Worm (Caenorhabditis elegans) whole organism, L1 larva: ENCODE results near the gene K04C2.7.

Experiments used
- Y116A8C.19 ChIP-seq: sonication (generic microtip); optimal IDR thresholded peaks from 2 replicates; lab custom pipeline; 2016; ENCODE audit warnings: missing compliant biosample characterization, missing genetic modification characterization, borderline replicate concordance
- aha-1 ChIP-seq: fragments of 150-350 bp; optimal IDR thresholded peaks from 2 replicates; lab custom pipeline; 2014; ENCODE audit warnings: missing biosample characterization, missing genetic modification characterization
- alr-1 ChIP-seq: fragments of 200-800 bp; sonication (Bioruptor generic); optimal IDR thresholded peaks from 2 replicates; lab custom pipeline; 2018; ENCODE audit warnings: borderline replicate concordance, mild to moderate bottlenecking, missing genetic modification characterization, missing compliant biosample characterization
- ama-1 ChIP-seq: fragments of 150-350 bp; optimal IDR thresholded peaks from 2 replicates; lab custom pipeline; 2014
- blmp-1 ChIP-seq: fragments of 150-350 bp; optimal IDR thresholded peaks from 2 replicates; lab custom pipeline; 2014; ENCODE audit warnings: missing biosample characterization, missing genetic modification characterization
- ceh-63 ChIP-seq: fragments of 200-800 bp; sonication (Bioruptor generic); optimal IDR thresholded peaks from 2 replicates; lab custom pipeline; 2018; ENCODE audit warnings: mild to moderate bottlenecking, missing genetic modification characterization, missing compliant biosample characterization
- ceh-8 ChIP-seq: fragments of 200-800 bp; sonication (Bioruptor generic); optimal IDR thresholded peaks from 2 replicates; lab custom pipeline; 2018; ENCODE audit warnings: mild to moderate bottlenecking, missing genetic modification characterization, moderate library complexity, missing compliant biosample characterization
- ceh-88 ChIP-seq: fragments of 200-800 bp; sonication (Bioruptor generic); IDR thresholded peaks from 2 replicates; pipeline ENCODE4 v1.3.6; 2022; ENCODE audit warnings: missing genetic modification characterization, missing compliant biosample characterization
- ceh-90 ChIP-seq: sonication (generic microtip); optimal IDR thresholded peaks from 2 replicates; lab custom pipeline; 2016; ENCODE audit warnings: missing genetic modification characterization, missing compliant biosample characterization
- ces-1 ChIP-seq: fragments of 150-350 bp; optimal IDR thresholded peaks from 2 replicates; lab custom pipeline; 2014; ENCODE audit warnings: missing biosample characterization, missing genetic modification reagents, missing genetic modification characterization
- efl-1 ChIP-seq, 4 experiments: fragments of 150-350 bp; optimal IDR thresholded peaks in 3 of 4; peaks in 1 of 4; 1 replicate in 1 of 4; 2 replicates in 3 of 4; lab custom pipeline; 2014; ENCODE audit warnings: missing biosample characterization in 2 of 4, missing genetic modification characterization in 2 of 4, missing genetic modification reagents in 2 of 4
- egl-13 ChIP-seq: sonication (generic microtip); optimal IDR thresholded peaks from 2 replicates; lab custom pipeline; 2016; ENCODE audit warnings: missing genotype, missing genetic modification reagents, missing genetic modification characterization, missing compliant biosample characterization
- egl-27 ChIP-seq, 2 experiments: fragments of 150-350 bp in 1 of 2; sonication (generic microtip); optimal IDR thresholded peaks; 3 replicates each; lab custom pipeline; 2017 to 2018; ENCODE audit warnings: missing biosample characterization in 2 of 2, missing genetic modification characterization in 2 of 2, missing genetic modification reagents in 2 of 2
- elt-3 ChIP-seq, 6 experiments: fragments of 150-350 bp in 1 of 6; sonication (generic microtip); optimal IDR thresholded peaks; 2 replicates each; lab custom pipeline; 2017 to 2018; ENCODE audit warnings: missing biosample characterization in 6 of 6, missing genetic modification characterization in 6 of 6, inconsistent platforms in 1 of 6
- fkh-10 ChIP-seq: sonication (generic microtip); optimal IDR thresholded peaks from 2 replicates; lab custom pipeline; 2017; ENCODE audit warnings: missing biosample characterization, missing genetic modification reagents, missing genetic modification characterization
- fkh-4 ChIP-seq: sonication (generic microtip); optimal IDR thresholded peaks from 2 replicates; lab custom pipeline; 2016; ENCODE audit warnings: missing compliant biosample characterization, missing genetic modification characterization, borderline replicate concordance
- fkh-8 ChIP-seq: sonication (generic microtip); optimal IDR thresholded peaks from 2 replicates; lab custom pipeline; 2016; ENCODE audit warnings: mild to moderate bottlenecking, missing genetic modification characterization, missing compliant biosample characterization
- fos-1 ChIP-seq: fragments of 150-350 bp; optimal IDR thresholded peaks from 2 replicates; lab custom pipeline; 2014; ENCODE audit warnings: missing biosample characterization, missing genetic modification characterization
- grh-1 ChIP-seq: fragments of 200-800 bp; sonication (Bioruptor generic); IDR thresholded peaks from 2 replicates; pipeline ENCODE4 v1.3.6; 2022; ENCODE audit warnings: missing genetic modification reagents, missing genetic modification characterization, missing compliant biosample characterization
- hlh-17 ChIP-seq: fragments of 200-800 bp; sonication (Bioruptor generic); optimal IDR thresholded peaks from 2 replicates; lab custom pipeline; 2018; ENCODE audit warnings: missing genetic modification characterization, mild to moderate bottlenecking, missing compliant biosample characterization, moderate library complexity, borderline replicate concordance
- hlh-4 ChIP-seq: sonication (generic microtip); optimal IDR thresholded peaks from 2 replicates; lab custom pipeline; 2016; ENCODE audit warnings: mild to moderate bottlenecking, missing genetic modification characterization, missing compliant biosample characterization
- irx-1 ChIP-seq: sonication (generic microtip); optimal IDR thresholded peaks from 2 replicates; lab custom pipeline; 2016; ENCODE audit warnings: missing genetic modification characterization, missing compliant biosample characterization
- jun-1 ChIP-seq: fragments of 150-350 bp; optimal IDR thresholded peaks from 2 replicates; lab custom pipeline; 2014; ENCODE audit warnings: missing biosample characterization, missing genetic modification reagents, missing genetic modification characterization
- lin-13 ChIP-seq: fragments of 150-350 bp; optimal IDR thresholded peaks from 2 replicates; lab custom pipeline; 2014; ENCODE audit warnings: missing biosample characterization, missing genetic modification reagents, missing genetic modification characterization
- lin-14 ChIP-seq: fragments of 200-800 bp; sonication (Bioruptor generic); optimal IDR thresholded peaks from 2 replicates; lab custom pipeline; 2018; ENCODE audit warnings: mild to moderate bottlenecking, missing genetic modification characterization, moderate library complexity, missing compliant biosample characterization
- lin-15B ChIP-seq: fragments of 150-350 bp; sonication (generic microtip); optimal IDR thresholded peaks from 3 replicates; lab custom pipeline; 2014; ENCODE audit warnings: missing biosample characterization, missing genetic modification characterization
- lin-35 ChIP-seq, 2 experiments: fragments of 150-350 bp; optimal IDR thresholded peaks; 2 replicates each; lab custom pipeline; 2014; ENCODE audit warnings: missing biosample characterization in 2 of 2, missing genetic modification characterization in 2 of 2, missing genetic modification reagents in 2 of 2
- lin-39 ChIP-seq: fragments of 150-350 bp; optimal IDR thresholded peaks from 2 replicates; lab custom pipeline; 2014; ENCODE audit warnings: missing biosample characterization, missing genetic modification reagents, missing genetic modification characterization
- lir-3 ChIP-seq: sonication (generic microtip); optimal IDR thresholded peaks from 2 replicates; lab custom pipeline; 2016; ENCODE audit warnings: mild to moderate bottlenecking, missing genetic modification characterization, moderate library complexity, missing compliant biosample characterization; ENCODE audit not compliant: poor library complexity
- lsy-2 ChIP-seq, 2 experiments: fragments of 150-350 bp; optimal IDR thresholded peaks; 2 replicates each; lab custom pipeline; 2014; ENCODE audit warnings: missing biosample characterization in 2 of 2, missing genetic modification characterization in 2 of 2
- mdl-1 ChIP-seq, 2 experiments: fragments of 150-350 bp; optimal IDR thresholded peaks; 2 replicates each; lab custom pipeline; 2014 to 2017; ENCODE audit warnings: missing biosample characterization in 2 of 2, missing genetic modification characterization in 2 of 2, inconsistent platforms in 1 of 2
- mep-1 ChIP-seq: fragments of 150-350 bp; optimal IDR thresholded peaks from 2 replicates; lab custom pipeline; 2014; ENCODE audit warnings: missing biosample characterization, missing genetic modification characterization
- nhr-11 ChIP-seq: fragments of 150-350 bp; optimal IDR thresholded peaks from 2 replicates; lab custom pipeline; 2014; ENCODE audit warnings: missing biosample characterization, missing genetic modification characterization
- nhr-12 ChIP-seq: sonication (generic microtip); optimal IDR thresholded peaks from 2 replicates; lab custom pipeline; 2017; ENCODE audit warnings: missing biosample characterization, missing genetic modification characterization
- nhr-237 ChIP-seq: fragments of 150-350 bp; optimal IDR thresholded peaks from 2 replicates; lab custom pipeline; 2014; ENCODE audit warnings: missing biosample characterization, missing genetic modification characterization
- nhr-28 ChIP-seq: fragments of 150-350 bp; optimal IDR thresholded peaks from 2 replicates; lab custom pipeline; 2014; ENCODE audit warnings: missing biosample characterization, missing genetic modification characterization
- nhr-47 ChIP-seq: sonication (generic microtip); optimal IDR thresholded peaks from 2 replicates; lab custom pipeline; 2016; ENCODE audit warnings: mild to moderate bottlenecking, missing genetic modification characterization, moderate library complexity, missing compliant biosample characterization
- nhr-71 ChIP-seq: sonication (generic microtip); optimal IDR thresholded peaks from 2 replicates; lab custom pipeline; 2016; ENCODE audit warnings: mild to moderate bottlenecking, missing genetic modification characterization, moderate library complexity, missing compliant biosample characterization
- nhr-77 ChIP-seq: fragments of 150-350 bp; optimal IDR thresholded peaks from 2 replicates; lab custom pipeline; 2014; ENCODE audit warnings: missing biosample characterization, missing genetic modification characterization
- nhr-84 ChIP-seq: sonication (generic microtip); optimal IDR thresholded peaks from 2 replicates; lab custom pipeline; 2017; ENCODE audit warnings: missing biosample characterization, missing genetic modification characterization
- pax-3 ChIP-seq: fragments of 200-800 bp; sonication (Bioruptor generic); optimal IDR thresholded peaks from 2 replicates; lab custom pipeline; 2018; ENCODE audit warnings: mild to moderate bottlenecking, missing genetic modification characterization, moderate library complexity, missing compliant biosample characterization
- skn-1 ChIP-seq: fragments of 150-350 bp; optimal IDR thresholded peaks from 2 replicates; lab custom pipeline; 2014; ENCODE audit warnings: missing biosample characterization, missing genetic modification characterization
- snu-23 ChIP-seq: sonication (generic microtip); optimal IDR thresholded peaks from 2 replicates; lab custom pipeline; 2016; ENCODE audit warnings: missing genetic modification characterization, missing compliant biosample characterization
- sox-4 ChIP-seq: sonication (generic microtip); optimal IDR thresholded peaks from 2 replicates; lab custom pipeline; 2016; ENCODE audit warnings: missing genetic modification characterization, missing compliant biosample characterization
- sptf-1 ChIP-seq: fragments of 150-350 bp; optimal IDR thresholded peaks from 2 replicates; lab custom pipeline; 2014; ENCODE audit warnings: missing biosample characterization, missing genetic modification characterization
- unc-130 ChIP-seq: fragments of 150-350 bp; optimal IDR thresholded peaks from 2 replicates; lab custom pipeline; 2017; ENCODE audit warnings: missing biosample characterization, missing genetic modification characterization, inconsistent platforms
- unc-86 ChIP-seq: sonication (generic microtip); optimal IDR thresholded peaks from 2 replicates; lab custom pipeline; 2016; ENCODE audit warnings: missing genetic modification characterization, missing compliant biosample characterization
- unc-98 ChIP-seq: fragments of 200-800 bp; sonication (Bioruptor generic); IDR thresholded peaks from 2 replicates; pipeline ENCODE4 v1.3.6; 2022; ENCODE audit warnings: missing genetic modification characterization, missing compliant biosample characterization
- vab-15 ChIP-seq: sonication (generic microtip); optimal IDR thresholded peaks from 2 replicates; lab custom pipeline; 2017; ENCODE audit warnings: missing genotype, mild to moderate bottlenecking, missing genetic modification characterization, missing compliant biosample characterization
- ztf-11 ChIP-seq, 2 experiments: sonication (generic microtip); optimal IDR thresholded peaks; 2 replicates each; lab custom pipeline; 2016 to 2017; ENCODE audit warnings: missing genetic modification characterization in 2 of 2, missing biosample characterization in 1 of 2, missing compliant biosample characterization in 1 of 2

The K04C2.7 gene

DNA sequence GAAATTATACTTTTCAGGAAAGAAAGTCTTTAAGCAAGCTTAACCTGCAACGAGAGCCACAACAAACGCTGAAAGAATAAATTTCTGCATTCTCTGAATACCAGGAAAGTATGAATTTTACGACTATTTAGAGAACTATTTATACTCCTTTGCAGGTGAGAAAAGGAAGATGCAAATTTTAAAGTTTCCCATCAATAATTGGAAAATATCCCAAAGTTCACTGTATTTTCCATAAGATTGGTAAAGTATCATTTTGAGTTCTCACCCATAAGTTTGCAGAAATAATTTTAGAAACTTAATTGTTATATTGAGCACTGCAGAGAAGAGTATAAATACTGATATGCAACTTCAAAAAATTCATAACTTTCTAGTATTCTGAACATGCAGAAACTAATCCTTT lies 21.4 kb upstream of the K04C2.7 start, which contains the start of gene clec-158:
Gene clec-158, minus strand, starts transcription at position 101 of the 400 bp plus-strand sequence.
- TF ChIP-seq nhr-28 = no peak
- no peak for TF ChIP-seq unc-130 (tag; lab: Kevin White, UChicago)
- TF ChIP-seq nhr-84 (tag; lab: Kevin White, UChicago) = no peak
- no peak for TF ChIP-seq unc-86 (tag; lab: Kevin White, UChicago)
- no peak for TF ChIP-seq jun-1 (tag; lab: Kevin White, UChicago)
- no peak for TF ChIP-seq alr-1
- TF ChIP-seq mep-1 = no peak
- TF ChIP-seq Y116A8C.19 (tag; lab: Kevin White, UChicago) = no peak
- TF ChIP-seq nhr-237 (tag; lab: Kevin White, UChicago) = no peak
- no peak for TF ChIP-seq fkh-10 (GFP tag; lab: Kevin White, UChicago)
- TF ChIP-seq vab-15 (tag; lab: Kevin White, UChicago) = no peak
- TF ChIP-seq skn-1 = no peak
- TF ChIP-seq ceh-8 = no peak
- no peak for TF ChIP-seq grh-1 (GFP tag; lab: Robert Waterston, UW)
- TF ChIP-seq pax-3 (tag; lab: Kevin White, UChicago) = no peak
- TF ChIP-seq, all 84 proteins: peak for 0

DNA sequence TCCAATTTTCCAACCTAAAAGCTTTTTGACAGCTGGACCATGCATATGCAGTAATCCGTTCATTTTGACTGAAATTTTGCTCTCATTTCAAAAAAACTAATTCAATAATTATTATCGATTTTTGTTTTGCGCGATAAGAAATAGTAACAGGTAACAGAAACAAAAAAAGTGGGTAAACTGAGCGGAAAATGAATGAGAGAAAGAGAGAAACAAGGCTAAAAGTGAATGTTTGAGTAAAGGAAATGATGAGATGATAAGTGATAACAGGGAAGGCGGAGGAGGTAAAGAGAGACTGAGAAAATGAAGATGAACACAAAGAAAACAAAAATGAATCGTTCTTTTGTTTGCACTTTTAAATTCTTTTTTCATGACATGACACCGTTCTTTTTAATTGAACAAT lies 17.0 kb upstream of the K04C2.7 start, which contains the start of gene sma-3:
Gene sma-3, minus strand, starts transcription at position 68 of the 400 bp plus-strand sequence.
- TF ChIP-seq ces-1 = no peak
- no peak for TF ChIP-seq nhr-28
- TF ChIP-seq egl-13 (tag; lab: Kevin White, UChicago) = no peak
- no peak for TF ChIP-seq pax-3 (tag; lab: Kevin White, UChicago)
- no peak for TF ChIP-seq nhr-71 (tag; lab: Kevin White, UChicago)
- no peak for TF ChIP-seq hlh-4 (tag; lab: Kevin White, UChicago)
- no peak for TF ChIP-seq hlh-17 (GFP tag; lab: Kevin White, UChicago)
- no peak for TF ChIP-seq nhr-11 (tag; lab: Kevin White, UChicago)
- peak; percentile 7 for TF ChIP-seq mep-1
- no peak for TF ChIP-seq sptf-1 (tag; lab: Kevin White, UChicago)
- no peak for TF ChIP-seq lin-13 (GFP tag; lab: Kevin White, UChicago)
- TF ChIP-seq jun-1 (tag; lab: Kevin White, UChicago) = no peak
- no peak for TF ChIP-seq sox-4 (tag; lab: Kevin White, UChicago)
- no peak for TF ChIP-seq lir-3 (tag; lab: Kevin White, UChicago)
- TF ChIP-seq nhr-84 (tag; lab: Kevin White, UChicago) = no peak
- no peak for TF ChIP-seq fkh-4 (tag; lab: Kevin White, UChicago)
- peak in 1 of 2 experiments; percentile 22 for TF ChIP-seq lin-35 (GFP tag; optimal IDR thresholded peaks at IDR 0.05; lab: Kevin White, UChicago)
- no peak for TF ChIP-seq efl-1 (optimal IDR thresholded peaks at IDR 0.05; lab: Kevin White, UChicago)
- peak in 1 of 2 experiments; percentile 74 for TF ChIP-seq efl-1 (GFP tag; optimal IDR thresholded peaks at IDR 0.05 in 1 of 2; lab: Kevin White, UChicago)
- TF ChIP-seq lsy-2 (tag; optimal IDR thresholded peaks at IDR 0.05; lab: Kevin White, UChicago) = peak in 1 of 2 experiments; percentile 16
- TF ChIP-seq egl-27 (tag; optimal IDR thresholded peaks at IDR 0.05; lab: Kevin White, UChicago) = no peak
- TF ChIP-seq unc-98 = no peak
- no peak for TF ChIP-seq ztf-11 (tag; optimal IDR thresholded peaks at IDR 0.05; lab: Kevin White, UChicago)
- TF ChIP-seq snu-23 (GFP tag; lab: Kevin White, UChicago) = peak; percentile 3
- TF ChIP-seq lin-39 (tag; lab: Kevin White, UChicago) = no peak
- TF ChIP-seq nhr-47 (tag; lab: Kevin White, UChicago) = no peak
- TF ChIP-seq grh-1 (GFP tag; lab: Robert Waterston, UW) = no peak
- TF ChIP-seq ceh-63 (GFP tag; lab: Kevin White, UChicago) = no peak
- no peak for TF ChIP-seq nhr-12 (tag; lab: Kevin White, UChicago)
- no peak for TF ChIP-seq lin-15B (tag; lab: Kevin White, UChicago)
- TF ChIP-seq lin-14 (GFP tag; lab: Kevin White, UChicago) = peak; percentile 64
- TF ChIP-seq ama-1 (lab: Kevin White, UChicago) = no peak
- no peak for TF ChIP-seq ceh-90 (tag; lab: Kevin White, UChicago)
- peak; percentile 96 for TF ChIP-seq blmp-1 (tag; lab: Kevin White, UChicago)
- peak in 3 of 6 experiments; percentile 18 to 81 (median 19) for TF ChIP-seq elt-3 (tag; optimal IDR thresholded peaks at IDR 0.05; lab: Kevin White, UChicago)
- no peak for TF ChIP-seq mdl-1 (tag; optimal IDR thresholded peaks at IDR 0.05; lab: Kevin White, UChicago)
- no peak for TF ChIP-seq irx-1 (tag; lab: Kevin White, UChicago)
- no peak for TF ChIP-seq aha-1 (tag; lab: Kevin White, UChicago)
- TF ChIP-seq fos-1 (tag; lab: Kevin White, UChicago) = no peak
- TF ChIP-seq fkh-8 (tag; lab: Kevin White, UChicago) = no peak
- TF ChIP-seq skn-1 = no peak
- TF ChIP-seq ceh-88 (GFP tag; lab: Robert Waterston, UW) = no peak
- TF ChIP-seq nhr-77 (tag; lab: Kevin White, UChicago) = no peak
